Worm (Caenorhabditis elegans) whole organism, L4 larva: ENCODE results near the gene mdh-1.

ENCODE experiments used
- D1046.2 ChIP-seq: fragments of 200-800 bp; sonication (Bioruptor generic); IDR thresholded peaks from 2 replicates; pipeline ENCODE4 v1.3.6; 2022; ENCODE audit warnings: missing genetic modification characterization, missing compliant biosample characterization
- F26F4.8 ChIP-seq: fragments of 200-800 bp; sonication (Bioruptor generic); conservative IDR thresholded peaks from 2 replicates; pipeline ENCODE4 v1.3.6; 2022; ENCODE audit warnings: missing genetic modification characterization, missing compliant biosample characterization
- T20F7.1 ChIP-seq: fragments of 200-800 bp; sonication (Bioruptor generic); optimal IDR thresholded peaks from 2 replicates; lab custom pipeline; 2018; ENCODE audit warnings: mild to moderate bottlenecking, missing genetic modification characterization, missing compliant biosample characterization
- Y75B8A.6 ChIP-seq: fragments of 200-800 bp; sonication (Bioruptor generic); IDR thresholded peaks from 2 replicates; pipeline ENCODE4 v1.3.6; 2022; ENCODE audit warnings: missing genetic modification reagents, missing genetic modification characterization, missing compliant biosample characterization
- ZK337.2 ChIP-seq: fragments of 200-800 bp; sonication (Bioruptor generic); IDR thresholded peaks from 2 replicates; pipeline ENCODE4 v1.3.6; 2022; ENCODE audit warnings: missing genetic modification reagents, missing genetic modification characterization, missing compliant biosample characterization
- aha-1 ChIP-seq: fragments of 150-350 bp; peaks from one replicate; lab custom pipeline; 2014; ENCODE audit warnings: missing biosample characterization, missing genetic modification characterization
- ama-1 ChIP-seq: fragments of 150-350 bp; optimal IDR thresholded peaks from 2 replicates; lab custom pipeline; 2014; ENCODE audit warnings: inconsistent platforms, mixed read lengths
- attf-4 ChIP-seq: sonication (generic microtip); optimal IDR thresholded peaks from 3 replicates; lab custom pipeline; 2017; ENCODE audit warnings: missing biosample characterization, missing genetic modification characterization
- ceh-28 ChIP-seq: fragments of 150-350 bp; optimal IDR thresholded peaks from 2 replicates; lab custom pipeline; 2014; ENCODE audit warnings: missing biosample characterization, missing genetic modification reagents, missing genetic modification characterization
- ceh-44 ChIP-seq: fragments of 200-800 bp; sonication (Bioruptor generic); IDR thresholded peaks from 2 replicates; pipeline ENCODE4 v1.3.6; 2022; ENCODE audit warnings: missing genetic modification reagents, missing genetic modification characterization, missing compliant biosample characterization
- ceh-62 ChIP-seq: sonication (generic microtip); optimal IDR thresholded peaks from 2 replicates; lab custom pipeline; 2017; ENCODE audit warnings: missing biosample characterization, missing genetic modification characterization
- daf-16 ChIP-seq, 3 experiments: sonication (generic microtip); optimal IDR thresholded peaks; 2 replicates each; lab custom pipeline; 2016 to 2017; ENCODE audit warnings: missing genetic modification characterization in 3 of 3, missing genetic modification reagents in 3 of 3, mild to moderate bottlenecking in 2 of 3, missing compliant biosample characterization in 2 of 3, missing biosample characterization in 1 of 3, moderate library complexity in 1 of 3
- dmd-8 ChIP-seq: fragments of 200-800 bp; sonication (Bioruptor generic); IDR thresholded peaks from 2 replicates; pipeline ENCODE4 v1.3.6; 2022; ENCODE audit warnings: missing genetic modification characterization, missing compliant biosample characterization
- dpl-1 ChIP-seq: fragments of 150-350 bp; optimal IDR thresholded peaks from 2 replicates; lab custom pipeline; 2014; ENCODE audit warnings: missing biosample characterization, missing genetic modification reagents, missing genetic modification characterization
- dve-1 ChIP-seq: sonication (generic microtip); optimal IDR thresholded peaks from 2 replicates; lab custom pipeline; 2017; ENCODE audit warnings: antibody characterized with exemption, mild to moderate bottlenecking, missing genetic modification characterization, missing compliant biosample characterization; ENCODE audit not compliant: insufficient read depth
- egl-27 ChIP-seq: sonication (generic microtip); optimal IDR thresholded peaks from 3 replicates; lab custom pipeline; 2017; ENCODE audit warnings: missing biosample characterization, missing genetic modification reagents, missing genetic modification characterization
- gei-8 ChIP-seq: fragments of 200-800 bp; sonication (Bioruptor generic); optimal IDR thresholded peaks from 2 replicates; lab custom pipeline; 2018; ENCODE audit warnings: mild to moderate bottlenecking, missing genetic modification characterization, missing compliant biosample characterization
- hlh-11 ChIP-seq: fragments of 200-800 bp; sonication (Bioruptor generic); optimal IDR thresholded peaks from 2 replicates; lab custom pipeline; 2018; ENCODE audit warnings: mild to moderate bottlenecking, missing genetic modification characterization, missing compliant biosample characterization
- lim-7 ChIP-seq: fragments of 200-800 bp; sonication (Bioruptor generic); IDR thresholded peaks from 2 replicates; pipeline ENCODE4 v1.3.6; 2022; ENCODE audit warnings: missing genetic modification characterization, missing compliant biosample characterization
- lin-13 ChIP-seq: fragments of 150-350 bp; optimal IDR thresholded peaks from 2 replicates; lab custom pipeline; 2014; ENCODE audit warnings: missing biosample characterization, missing genetic modification reagents, missing genetic modification characterization
- lin-15B ChIP-seq: fragments of 150-350 bp; sonication (generic microtip); optimal IDR thresholded peaks from 3 replicates; lab custom pipeline; 2014; ENCODE audit warnings: missing biosample characterization, missing genetic modification characterization
- madf-5 ChIP-seq, 2 experiments: fragments of 200-800 bp; sonication (Bioruptor generic); IDR thresholded peaks; 2 replicates each; pipeline ENCODE4 v1.3.6; 2022; ENCODE audit warnings: missing compliant biosample characterization in 2 of 2, missing genetic modification characterization in 2 of 2
- madf-9 ChIP-seq: fragments of 200-800 bp; sonication (Bioruptor generic); conservative IDR thresholded peaks from 2 replicates; pipeline ENCODE4 v1.3.6; 2022; ENCODE audit warnings: missing genetic modification reagents, missing genetic modification characterization, missing compliant biosample characterization
- mep-1 ChIP-seq: fragments of 150-350 bp; sonication (generic microtip); optimal IDR thresholded peaks from 3 replicates; lab custom pipeline; 2014; ENCODE audit warnings: missing biosample characterization, missing genetic modification characterization
- mes-2 ChIP-seq: sonication (generic microtip); optimal IDR thresholded peaks from 2 replicates; lab custom pipeline; 2016; ENCODE audit warnings: missing genotype, mild to moderate bottlenecking, missing genetic modification characterization, missing compliant biosample characterization; ENCODE audit not compliant: poor library complexity, severe bottlenecking
- mxl-2 ChIP-seq: fragments of 200-800 bp; sonication (Bioruptor generic); conservative IDR thresholded peaks from 2 replicates; pipeline ENCODE4 v1.3.6; 2022; ENCODE audit warnings: missing genetic modification reagents, missing genetic modification characterization, missing compliant biosample characterization
- nhr-10 ChIP-seq: fragments of 150-350 bp; optimal IDR thresholded peaks from 2 replicates; lab custom pipeline; 2014; ENCODE audit warnings: missing biosample characterization, missing genetic modification characterization
- nhr-102 ChIP-seq: sonication (generic microtip); optimal IDR thresholded peaks from 2 replicates; lab custom pipeline; 2016; ENCODE audit warnings: mild to moderate bottlenecking, missing genetic modification characterization, moderate library complexity, missing compliant biosample characterization
- nhr-11 ChIP-seq: fragments of 150-350 bp; optimal IDR thresholded peaks from 2 replicates; lab custom pipeline; 2014; ENCODE audit warnings: missing biosample characterization, missing genetic modification characterization
- nhr-237 ChIP-seq: sonication (generic microtip); optimal IDR thresholded peaks from 2 replicates; lab custom pipeline; 2017; ENCODE audit warnings: missing biosample characterization, missing genetic modification characterization
- nhr-28 ChIP-seq: fragments of 150-350 bp; optimal IDR thresholded peaks from 2 replicates; lab custom pipeline; 2014; ENCODE audit warnings: missing biosample characterization, missing genetic modification characterization
- nhr-41 ChIP-seq: fragments of 200-800 bp; sonication (Bioruptor generic); IDR thresholded peaks from 2 replicates; pipeline ENCODE4 v1.3.6; 2022; ENCODE audit warnings: missing genetic modification reagents, missing genetic modification characterization, missing compliant biosample characterization
- nhr-48 ChIP-seq: sonication (generic microtip); optimal IDR thresholded peaks from 2 replicates; lab custom pipeline; 2016; ENCODE audit warnings: mild to moderate bottlenecking, missing genetic modification characterization, missing compliant biosample characterization
- pqm-1 ChIP-seq: sonication (generic microtip); optimal IDR thresholded peaks from 2 replicates; lab custom pipeline; 2017; ENCODE audit warnings: missing biosample characterization, missing genetic modification characterization
- sdz-12 ChIP-seq: fragments of 200-800 bp; sonication (Bioruptor generic); optimal IDR thresholded peaks from 2 replicates; lab custom pipeline; 2018; ENCODE audit warnings: mild to moderate bottlenecking, missing genetic modification characterization, missing compliant biosample characterization
- snpc-4 ChIP-seq: fragments of 150-350 bp; optimal IDR thresholded peaks from 2 replicates; lab custom pipeline; 2014; ENCODE audit warnings: missing biosample characterization, missing genetic modification characterization
- spr-3 ChIP-seq: fragments of 200-800 bp; sonication (Bioruptor generic); optimal IDR thresholded peaks from 2 replicates; lab custom pipeline; 2018; ENCODE audit warnings: mild to moderate bottlenecking, missing genetic modification characterization, missing compliant biosample characterization
- tra-1 ChIP-seq: fragments of 200-800 bp; sonication (Bioruptor generic); IDR thresholded peaks from 2 replicates; pipeline ENCODE4 v1.3.6; 2022; ENCODE audit warnings: missing genetic modification reagents, missing genetic modification characterization, missing compliant biosample characterization
- unc-62 ChIP-seq, 3 experiments: fragments of 150-350 bp in 1 of 3; sonication (generic microtip); optimal IDR thresholded peaks in 2 of 3; peaks in 1 of 3; 1 replicate in 1 of 3; 2 replicates in 2 of 3; lab custom pipeline; 2014 to 2017; ENCODE audit warnings: missing biosample characterization in 3 of 3, missing genetic modification characterization in 3 of 3, missing genetic modification reagents in 3 of 3, missing genotype in 1 of 3
- zag-1 ChIP-seq: fragments of 150-350 bp; optimal IDR thresholded peaks from 2 replicates; lab custom pipeline; 2014; ENCODE audit warnings: missing biosample characterization, missing genetic modification characterization
- zfp-3 ChIP-seq: fragments of 200-800 bp; sonication (Bioruptor generic); conservative IDR thresholded peaks from 2 replicates; pipeline ENCODE4 v1.3.6; 2022; ENCODE audit warnings: missing genetic modification reagents, missing genetic modification characterization, missing compliant biosample characterization
- ztf-11 ChIP-seq: fragments of 150-350 bp; optimal IDR thresholded peaks from 2 replicates; lab custom pipeline; 2014; ENCODE audit warnings: missing biosample characterization, missing genetic modification characterization

The mdh-1 gene

ce11 chrV:6516491-6517304 lies at the start of gene mdh-1:
Gene mdh-1 (minus strand): TSS chrV:6516526.
- TF ChIP-seq pqm-1 (tag; lab: Kevin White, UChicago) (peak; percentile 10), mes-2 (peak; percentile 9), zfp-3 (peak; percentile 13; the same call in 1 of the 2 replicates), Y75B8A.6 (GFP tag; lab: Robert Waterston, UW) (no peak), ama-1 (no peak), zag-1 (tag; lab: Kevin White, UChicago) (no peak), madf-9 (GFP tag; lab: Robert Waterston, UW) (0 out of 2 replicates have a peak, but pooled peaks have one; percentile 5), ZK337.2 (GFP tag; lab: Robert Waterston, UW) (no peak), dpl-1 (peak; percentile 39), daf-16 (GFP tag; optimal IDR thresholded peaks at IDR 0.05; lab: Kevin White, UChicago) (no peak), daf-16 (tag; optimal IDR thresholded peaks at IDR 0.05; lab: Kevin White, UChicago) (peak; percentile 46), tra-1 (GFP tag; lab: Robert Waterston, UW) (no peak), nhr-28 (tag; lab: Kevin White, UChicago) (peak; percentile 33), mxl-2 (GFP tag; lab: Robert Waterston, UW) (no peak), unc-62 (GFP tag; optimal IDR thresholded peaks at IDR 0.05 in 1 of 2; lab: Kevin White, UChicago) (peak in 1 of 2 experiments; percentile 97), unc-62 (tag; optimal IDR thresholded peaks at IDR 0.05; lab: Kevin White, UChicago) (no peak), lim-7 (0 out of 2 replicates have a peak, but pooled peaks have one; percentile 25), nhr-10 (tag; lab: Kevin White, UChicago) (no peak), ceh-28 (tag; lab: Kevin White, UChicago) (peak; percentile 14), mep-1 (tag; lab: Kevin White, UChicago) (peak; percentile 12), aha-1 (tag; lab: Kevin White, UChicago) (peak; percentile 92)

ce11 chrV:6565851-6566386 lies 49.6 kb upstream of the mdh-1 start, which contains the start of gene K04A8.1:
Gene K04A8.1 (plus strand): TSS chrV:6566336.
- TF ChIP-seq unc-62 (GFP tag; optimal IDR thresholded peaks at IDR 0.05 in 1 of 2; lab: Kevin White, UChicago) (no peak), unc-62 (tag; optimal IDR thresholded peaks at IDR 0.05; lab: Kevin White, UChicago) (no peak), hlh-11 (tag; lab: Kevin White, UChicago) (no peak), zfp-3 (no peak), dve-1 (peak; percentile 50), madf-5 (GFP tag; IDR thresholded peaks at IDR 0.05; lab: Robert Waterston, UW) (no peak), nhr-11 (tag; lab: Kevin White, UChicago) (no peak), nhr-41 (GFP tag; lab: Robert Waterston, UW) (no peak), pqm-1 (tag; lab: Kevin White, UChicago) (peak; percentile 69), nhr-28 (tag; lab: Kevin White, UChicago) (peak; percentile 45), daf-16 (GFP tag; optimal IDR thresholded peaks at IDR 0.05; lab: Kevin White, UChicago) (no peak), daf-16 (tag; optimal IDR thresholded peaks at IDR 0.05; lab: Kevin White, UChicago) (peak; percentile 75)

- TF ChIP-seq gei-8, result no peak
- no peak for TF ChIP-seq snpc-4 (tag; lab: Kevin White, UChicago)
- TF ChIP-seq spr-3 (GFP tag; lab: Kevin White, UChicago), result no peak
- TF ChIP-seq, all 104 proteins: peak for 0
Observed at ce11 chrV:6561592-6561991, 45.3 kb upstream of the mdh-1 start, which contains the start of gene spp-19. Gene spp-19 (minus strand): TSS chrV:6561692.

DNA sequence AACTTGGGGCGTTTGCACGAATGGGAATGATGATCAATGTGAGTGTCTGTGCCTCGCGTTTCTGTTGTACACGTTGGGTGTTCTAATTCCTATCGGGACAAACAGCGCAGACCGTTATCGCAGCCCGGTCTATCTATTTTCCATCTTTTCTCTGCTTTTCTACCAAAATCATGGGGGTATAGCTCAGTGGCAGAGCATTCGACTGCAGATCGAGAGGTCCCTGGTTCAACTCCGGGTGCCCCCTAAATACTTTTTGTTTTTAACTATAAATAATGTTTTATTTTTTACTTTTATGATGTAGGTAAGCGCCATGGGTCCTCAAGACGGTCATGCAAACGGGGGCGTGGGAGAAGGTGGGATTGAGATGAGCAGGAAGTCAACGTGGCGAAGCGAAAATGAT lies 43.3 kb upstream of the mdh-1 start:
- TF ChIP-seq hlh-11 (tag; lab: Kevin White, UChicago) (no peak), ztf-11 (tag; lab: Kevin White, UChicago) (no peak), T20F7.1 (GFP tag; lab: Kevin White, UChicago) (no peak), ceh-44 (GFP tag; lab: Robert Waterston, UW) (peak; percentile 82; the same call in 1 of the 2 replicates), ama-1 (no peak), unc-62 (GFP tag; optimal IDR thresholded peaks at IDR 0.05 in 1 of 2; lab: Kevin White, UChicago) (peak in 1 of 2 experiments; percentile 11), unc-62 (tag; optimal IDR thresholded peaks at IDR 0.05; lab: Kevin White, UChicago) (no peak), D1046.2 (peak; percentile 52; the same call in 1 of the 2 replicates), F26F4.8 (GFP tag; lab: Robert Waterston, UW) (peak; percentile 93), attf-4 (tag; lab: Kevin White, UChicago) (no peak), nhr-102 (tag; lab: Kevin White, UChicago) (no peak), lin-15B (tag; lab: Kevin White, UChicago) (no peak), dmd-8 (peak; percentile 96), nhr-48 (tag; lab: Kevin White, UChicago) (peak; percentile 29), lin-13 (GFP tag; lab: Kevin White, UChicago) (no peak), sdz-12 (GFP tag; lab: Kevin White, UChicago) (no peak), ceh-62 (tag; lab: Kevin White, UChicago) (no peak), egl-27 (tag; lab: Kevin White, UChicago) (no peak), nhr-237 (no peak), madf-9 (GFP tag; lab: Robert Waterston, UW) (peak; percentile 69), spr-3 (GFP tag; lab: Kevin White, UChicago) (peak; percentile 67)
